Fruit fly (Drosophila melanogaster): Measurements from ENCODE around the gene Wnt4.

Wnt4 gene

dm6 chr2L:7295924-7296323 is 19.0 kb upstream of the Wnt4 start (continued):
- TF ChIP-seq Ada2b (GFP tag; IDR thresholded peaks at IDR 0.05) (peak; percentile 55), sim (GFP tag; IDR thresholded peaks at IDR 0.05) (no peak; the same call in 1 of the 2 replicates), CG2129 (GFP tag; IDR thresholded peaks at IDR 0.05; ENCODE audit: partially characterized antibody) (no peak), bcd (GFP tag; optimal IDR thresholded peaks at IDR 0.05) (peak; percentile 64), Fer1 (GFP tag; optimal IDR thresholded peaks at IDR 0.05) (no peak), cwo (GFP tag; optimal IDR thresholded peaks at IDR 0.05) (peak; percentile 34), hbn (GFP tag; IDR thresholded peaks at IDR 0.05; ENCODE audit: partially characterized antibody) (no peak), fu2 (GFP tag; optimal IDR thresholded peaks at IDR 0.05) (no peak), Eip74EF (GFP tag; optimal IDR thresholded peaks at IDR 0.05) (peak in 1 of 2 experiments; percentile 62), bsh (GFP tag; optimal IDR thresholded peaks at IDR 0.05) (peak; percentile 62 to 90), CG32532 (GFP tag; IDR thresholded peaks at IDR 0.05) (no peak), ham (GFP tag; IDR thresholded peaks at IDR 0.05) (no peak), trem (tag; optimal IDR thresholded peaks at IDR 0.05) (peak; percentile 77), YL-1 (GFP tag; optimal IDR thresholded peaks at IDR 0.05) (peak; percentile 9), CG17568 (GFP tag; optimal IDR thresholded peaks at IDR 0.05) (peak; percentile 58), CG4707 (GFP tag; optimal IDR thresholded peaks at IDR 0.05) (peak; percentile 65), Taf1 (GFP tag; IDR thresholded peaks at IDR 0.05) (no peak), exex (tag; optimal IDR thresholded peaks at IDR 0.05) (no peak), Tbp (GFP tag; optimal IDR thresholded peaks at IDR 0.05) (no peak), ap (GFP tag; IDR thresholded peaks at IDR 0.05) (peak; percentile 66), CG1647 (GFP tag; optimal IDR thresholded peaks at IDR 0.05) (no peak), BtbVII (GFP tag; optimal IDR thresholded peaks at IDR 0.05) (peak; percentile 33), CG15696 (tag; optimal IDR thresholded peaks at IDR 0.05) (peak; percentile 91), Bteb2 (GFP tag; optimal IDR thresholded peaks at IDR 0.05) (no peak), zfh2 (GFP tag; optimal IDR thresholded peaks at IDR 0.05) (no peak), nmo (GFP tag; optimal IDR thresholded peaks at IDR 0.05) (peak; percentile 91), Scr (GFP tag; IDR thresholded peaks at IDR 0.05; ENCODE audit: partially characterized antibody) (no peak), E2f1 (GFP tag; IDR thresholded peaks at IDR 0.05) (peak; percentile 46; the same call in 1 of the 2 replicates), CG31441 (GFP tag; IDR thresholded peaks at IDR 0.05) (peak; percentile 85), ken (GFP tag; IDR thresholded peaks at IDR 0.05) (peak; percentile 59; the same call in 1 of the 3 replicates), ttk (GFP tag; IDR thresholded peaks at IDR 0.05) (peak; percentile 71), CG33557 (GFP tag; optimal IDR thresholded peaks at IDR 0.05) (peak; percentile 87), gce (GFP tag; IDR thresholded peaks at IDR 0.05) (0 out of 3 replicates have a peak, but pooled peaks have one; percentile 67), jigr1 (GFP tag; IDR thresholded peaks at IDR 0.05) (0 out of 3 replicates have a peak, but pooled peaks have one; percentile 19), Nf-YC (tag; optimal IDR thresholded peaks at IDR 0.05) (peak; percentile 26), CG3065 (GFP tag; optimal IDR thresholded peaks at IDR 0.05) (peak; percentile 57), Rx (GFP tag; IDR thresholded peaks at IDR 0.05) (peak; percentile 48; the same call in 1 of the 2 replicates), CG9609 (GFP tag; optimal IDR thresholded peaks at IDR 0.05) (no peak), schlank (tag; optimal IDR thresholded peaks at IDR 0.05) (no peak), Lhr (GFP tag; optimal IDR thresholded peaks at IDR 0.05) (peak; percentile 57), Side (GFP tag; optimal IDR thresholded peaks at IDR 0.05) (peak; percentile 26), CG6689 (GFP tag; IDR thresholded peaks at IDR 0.05) (peak; percentile 88), fd64A (GFP tag; optimal IDR thresholded peaks at IDR 0.05) (peak; percentile 54), Mrtf (GFP tag; IDR thresholded peaks at IDR 0.05) (peak; percentile 42; the same call in 2 of the 3 replicates), Pdp1 (GFP tag; optimal IDR thresholded peaks at IDR 0.05) (peak; percentile 54 to 63), pros (GFP tag; optimal IDR thresholded peaks at IDR 0.05) (peak; percentile 42), BEAF-32 (GFP tag; optimal IDR thresholded peaks at IDR 0.05) (no peak), CG6272 (GFP tag; IDR thresholded peaks at IDR 0.05) (no peak; the same call in 1 of the 2 replicates), B-H1 (GFP tag; IDR thresholded peaks at IDR 0.05) (peak; percentile 45; the same call in 2 of the 3 replicates), pzg (GFP tag; optimal IDR thresholded peaks at IDR 0.05) (no peak)

Measured in whole organism, embryonic.